Fruit fly (Drosophila melanogaster) whole organism, embryonic: ENCODE measurements around the gene RpL28.
A peak's percentile ranks its signal among the peaks of the same experiment; 100 is the strongest.

Experiments used
- Blimp-1 ChIP-seq: fragments of 200-800 bp; sonication (Bioruptor generic); optimal IDR thresholded peaks from 3 replicates; lab custom pipeline; 2018; ENCODE audit warnings: missing biosample characterization, missing genetic modification characterization, mild to moderate bottlenecking, moderate library complexity, missing genetic modification reagents
- C15 ChIP-seq: fragments of 200-800 bp; sonication (Bioruptor generic); IDR thresholded peaks from 3 replicates; pipeline ENCODE4 v1.3.6; 2022; ENCODE audit warnings: missing biosample characterization, missing genetic modification characterization
- CG12071 ChIP-seq: fragments of 200-800 bp; sonication (Bioruptor generic); optimal IDR thresholded peaks from 3 replicates; lab custom pipeline; 2018; ENCODE audit warnings: missing biosample characterization, mild to moderate bottlenecking, missing genetic modification characterization
- CG12219 ChIP-seq: fragments of 200-800 bp; sonication (Bioruptor generic); optimal IDR thresholded peaks from 3 replicates; lab custom pipeline; 2018; ENCODE audit warnings: missing biosample characterization, mild to moderate bottlenecking, missing genetic modification characterization
- CG15479 ChIP-seq: fragments of 200-800 bp; sonication (Bioruptor generic); optimal IDR thresholded peaks from 3 replicates; lab custom pipeline; 2019; ENCODE audit warnings: missing biosample characterization, mild to moderate bottlenecking, missing genetic modification characterization, moderate library complexity
- CG15514 ChIP-seq: fragments of 200-800 bp; sonication (Bioruptor generic); optimal IDR thresholded peaks from 3 replicates; lab custom pipeline; 2017; ENCODE audit warnings: missing biosample characterization, missing genetic modification characterization, mild to moderate bottlenecking, moderate library complexity, missing genetic modification reagents
- CG15601 ChIP-seq: fragments of 200-800 bp; sonication (Bioruptor generic); optimal IDR thresholded peaks from 3 replicates; lab custom pipeline; 2019; ENCODE audit warnings: missing biosample characterization, mild to moderate bottlenecking, missing genetic modification characterization, moderate library complexity
- CG16779 ChIP-seq: fragments of 200-800 bp; sonication (Bioruptor generic); IDR thresholded peaks from 2 replicates; pipeline ENCODE4 v1.3.6; 2022; ENCODE audit warnings: missing biosample characterization, missing genetic modification characterization
- CG17359 ChIP-seq: fragments of 200-800 bp; sonication (Bioruptor generic); optimal IDR thresholded peaks from 3 replicates; lab custom pipeline; 2018; ENCODE audit warnings: missing biosample characterization, mild to moderate bottlenecking, missing genetic modification characterization, moderate library complexity
- CG1832 ChIP-seq: fragments of 200-800 bp; sonication (Bioruptor generic); optimal IDR thresholded peaks from 2 replicates; lab custom pipeline; 2017; ENCODE audit warnings: missing biosample characterization, mild to moderate bottlenecking, missing genetic modification characterization, inconsistent platforms
- CG18619 ChIP-seq: fragments of 200-800 bp; sonication (Bioruptor generic); optimal IDR thresholded peaks from 3 replicates; lab custom pipeline; 2017; ENCODE audit warnings: missing biosample characterization, mild to moderate bottlenecking, missing genetic modification characterization
- CG32532 ChIP-seq: fragments of 200-800 bp; sonication (Bioruptor generic); IDR thresholded peaks from 2 replicates; pipeline ENCODE4 v1.3.6; 2022; ENCODE audit warnings: missing biosample characterization, missing genetic modification characterization
- CG42726 ChIP-seq: fragments of 200-800 bp; sonication (Bioruptor generic); IDR thresholded peaks from 2 replicates; pipeline ENCODE4 v1.3.6; 2022; ENCODE audit warnings: missing biosample characterization, missing genetic modification characterization; ENCODE audit not compliant: partially characterized antibody
- CG4360 ChIP-seq: fragments of 200-800 bp; sonication (Bioruptor generic); IDR thresholded peaks from 2 replicates; pipeline ENCODE4 v1.3.6; 2022; ENCODE audit warnings: missing biosample characterization, missing genetic modification characterization
- CG4617 ChIP-seq: fragments of 200-800 bp; sonication (Bioruptor generic); optimal IDR thresholded peaks from 3 replicates; lab custom pipeline; 2016; ENCODE audit warnings: missing biosample characterization, missing genetic modification characterization, borderline replicate concordance
- CG5245 ChIP-seq: fragments of 200-800 bp; sonication (Bioruptor generic); optimal IDR thresholded peaks from 3 replicates; lab custom pipeline; 2016; ENCODE audit warnings: missing biosample characterization, missing genetic modification characterization
- CG7786 ChIP-seq: fragments of 200-800 bp; sonication (Bioruptor generic); optimal IDR thresholded peaks from 2 replicates; lab custom pipeline; 2016; ENCODE audit warnings: missing biosample characterization, missing genetic modification characterization
- CG7963 ChIP-seq: fragments of 200-800 bp; sonication (Bioruptor generic); IDR thresholded peaks from 3 replicates; pipeline ENCODE4 v1.3.6; 2022; ENCODE audit warnings: missing biosample characterization, missing genetic modification characterization; ENCODE audit not compliant: partially characterized antibody
- Dad ChIP-seq: fragments of 200-800 bp; sonication (Bioruptor generic); optimal IDR thresholded peaks from 3 replicates; lab custom pipeline; 2016; ENCODE audit warnings: missing biosample characterization, missing genetic modification characterization
- Fer2 ChIP-seq: fragments of 200-800 bp; sonication (Bioruptor generic); optimal IDR thresholded peaks from 2 replicates; lab custom pipeline; 2018; ENCODE audit warnings: missing biosample characterization, mild to moderate bottlenecking, missing genetic modification characterization, moderate library complexity
- HLH4C ChIP-seq: fragments of 200-800 bp; sonication (Bioruptor generic); IDR thresholded peaks from 3 replicates; pipeline ENCODE4 v1.3.6; 2022; ENCODE audit warnings: missing biosample characterization, missing genetic modification characterization; ENCODE audit not compliant: partially characterized antibody
- Hey ChIP-seq: fragments of 200-800 bp; sonication (Bioruptor generic); optimal IDR thresholded peaks from 3 replicates; lab custom pipeline; 2018; ENCODE audit warnings: missing biosample characterization, mild to moderate bottlenecking, missing genetic modification characterization
- Hmr ChIP-seq: fragments of 200-800 bp; sonication (Bioruptor generic); optimal IDR thresholded peaks from 3 replicates; lab custom pipeline; 2017; ENCODE audit warnings: mild to moderate bottlenecking, missing biosample characterization, missing genetic modification reagents, missing genetic modification characterization
- Lim3 ChIP-seq: fragments of 200-800 bp; sonication (Bioruptor generic); IDR thresholded peaks from 2 replicates; pipeline ENCODE4 v1.3.6; 2022; ENCODE audit warnings: missing biosample characterization, missing genetic modification characterization
- Max ChIP-seq: fragments of 200-800 bp; sonication (Bioruptor generic); optimal IDR thresholded peaks from 2 replicates; lab custom pipeline; 2016; ENCODE audit warnings: missing biosample characterization, mild to moderate bottlenecking, missing genetic modification characterization
- PHDP ChIP-seq: fragments of 200-800 bp; sonication (Bioruptor generic); optimal IDR thresholded peaks from 3 replicates; lab custom pipeline; 2018; ENCODE audit warnings: missing biosample characterization, mild to moderate bottlenecking, missing genetic modification characterization, moderate library complexity
- Scr ChIP-seq: fragments of 200-800 bp; sonication (Bioruptor generic); IDR thresholded peaks from 2 replicates; pipeline ENCODE4 v1.3.6; 2022; ENCODE audit warnings: missing biosample characterization, missing genetic modification characterization; ENCODE audit not compliant: partially characterized antibody
- Six4 ChIP-seq: fragments of 200-800 bp; sonication (Bioruptor generic); optimal IDR thresholded peaks from 2 replicates; lab custom pipeline; 2016; ENCODE audit warnings: missing biosample characterization, missing genetic modification characterization
- Ssrp ChIP-seq: fragments of 200-800 bp; sonication (Bioruptor generic); optimal IDR thresholded peaks from 2 replicates; lab custom pipeline; 2018; ENCODE audit warnings: missing biosample characterization, mild to moderate bottlenecking, missing genetic modification characterization, moderate library complexity
- Tbp ChIP-seq: fragments of >200 bp; optimal IDR thresholded peaks from 2 replicates; lab custom pipeline; 2018; ENCODE audit warnings: missing biosample characterization, missing genetic modification characterization
- YL-1 ChIP-seq: fragments of 200-800 bp; sonication (Bioruptor generic); optimal IDR thresholded peaks from 3 replicates; lab custom pipeline; 2017; ENCODE audit warnings: missing biosample characterization, mild to moderate bottlenecking, missing genetic modification characterization
- ato ChIP-seq: fragments of 200-800 bp; sonication (Bioruptor generic); IDR thresholded peaks from 2 replicates; pipeline ENCODE4 v1.3.6; 2022; ENCODE audit warnings: missing biosample characterization, missing genetic modification characterization; ENCODE audit not compliant: partially characterized antibody
- bcd ChIP-seq: fragments of 200-800 bp; sonication (Bioruptor generic); optimal IDR thresholded peaks from 2 replicates; lab custom pipeline; 2017; ENCODE audit warnings: missing biosample characterization, mild to moderate bottlenecking, missing genetic modification characterization
- bowl ChIP-seq: fragments of 200-800 bp; sonication (Bioruptor generic); IDR thresholded peaks from 2 replicates; pipeline ENCODE4 v1.3.6; 2022; ENCODE audit warnings: missing biosample characterization, missing genetic modification characterization
- chif ChIP-seq, 2 experiments: fragments of 200-800 bp; sonication (Bioruptor generic); optimal IDR thresholded peaks; 3 replicates each; lab custom pipeline; 2016; ENCODE audit warnings: missing biosample characterization in 2 of 2, missing genetic modification characterization in 2 of 2
- corto ChIP-seq: fragments of 200-800 bp; sonication (Bioruptor generic); optimal IDR thresholded peaks from 2 replicates; lab custom pipeline; 2016; ENCODE audit warnings: missing biosample characterization, mild to moderate bottlenecking, missing genetic modification characterization, moderate library complexity
- en ChIP-seq: fragments of 200-800 bp; sonication (Bioruptor generic); optimal IDR thresholded peaks from 2 replicates; lab custom pipeline; 2016; ENCODE audit warnings: missing biosample characterization, missing genetic modification characterization
- fd3F ChIP-seq: fragments of 200-800 bp; sonication (Bioruptor generic); optimal IDR thresholded peaks from 2 replicates; lab custom pipeline; 2018; ENCODE audit warnings: missing biosample characterization, mild to moderate bottlenecking, missing genetic modification characterization, moderate library complexity
- hth ChIP-seq: fragments of >200 bp; optimal IDR thresholded peaks from 2 replicates; lab custom pipeline; 2017; ENCODE audit warnings: inconsistent platforms
- ken ChIP-seq: fragments of 200-800 bp; sonication (Bioruptor generic); IDR thresholded peaks from 3 replicates; pipeline ENCODE4 v1.3.6; 2022; ENCODE audit warnings: missing biosample characterization, missing genetic modification characterization
- mirr ChIP-seq: fragments of 200-800 bp; sonication (Bioruptor generic); optimal IDR thresholded peaks from 3 replicates; lab custom pipeline; 2018; ENCODE audit warnings: missing biosample characterization, mild to moderate bottlenecking, missing genetic modification characterization
- phol ChIP-seq: fragments of 200-800 bp; sonication (Bioruptor generic); optimal IDR thresholded peaks from 3 replicates; lab custom pipeline; 2018; ENCODE audit warnings: missing biosample characterization, mild to moderate bottlenecking, missing genetic modification characterization, moderate library complexity
- pzg ChIP-seq: fragments of 200-800 bp; sonication (Bioruptor generic); optimal IDR thresholded peaks from 3 replicates; lab custom pipeline; 2018; ENCODE audit warnings: missing biosample characterization, mild to moderate bottlenecking, missing genetic modification characterization, moderate library complexity
- row ChIP-seq: fragments of 200-800 bp; sonication (Bioruptor generic); IDR thresholded peaks from 3 replicates; pipeline ENCODE4 v1.3.6; 2022; ENCODE audit warnings: missing biosample characterization, missing genetic modification characterization
- run ChIP-seq: fragments of 200-800 bp; sonication (Bioruptor generic); optimal IDR thresholded peaks from 3 replicates; lab custom pipeline; 2018; ENCODE audit warnings: missing biosample characterization, mild to moderate bottlenecking, missing genetic modification characterization
- sim ChIP-seq: fragments of 200-800 bp; sonication (Bioruptor generic); IDR thresholded peaks from 2 replicates; pipeline ENCODE4 v1.3.6; 2022; ENCODE audit warnings: missing biosample characterization, missing genetic modification characterization
- slbo ChIP-seq: fragments of 200-800 bp; sonication (Bioruptor generic); IDR thresholded peaks from 2 replicates; pipeline ENCODE4 v1.3.6; 2022; ENCODE audit warnings: missing biosample characterization, missing genetic modification characterization
- sob ChIP-seq: fragments of 200-800 bp; sonication (Bioruptor generic); IDR thresholded peaks from 2 replicates; pipeline ENCODE4 v1.3.6; 2022; ENCODE audit warnings: missing biosample characterization, missing genetic modification characterization
- tll ChIP-seq, 2 experiments: fragments of 200-800 bp in 1 of 2; fragments of >200 bp in 1 of 2; sonication (Bioruptor generic) in 1 of 2; optimal IDR thresholded peaks; 2 replicates each; lab custom pipeline; 2017 to 2019; ENCODE audit warnings: missing biosample characterization in 2 of 2, missing genetic modification characterization in 2 of 2, mild to moderate bottlenecking in 1 of 2, moderate library complexity in 1 of 2
- zf30C ChIP-seq: fragments of 200-800 bp; sonication (Bioruptor generic); optimal IDR thresholded peaks from 3 replicates; lab custom pipeline; 2018; ENCODE audit warnings: missing biosample characterization, mild to moderate bottlenecking, missing genetic modification characterization

The RpL28 gene

DNA sequence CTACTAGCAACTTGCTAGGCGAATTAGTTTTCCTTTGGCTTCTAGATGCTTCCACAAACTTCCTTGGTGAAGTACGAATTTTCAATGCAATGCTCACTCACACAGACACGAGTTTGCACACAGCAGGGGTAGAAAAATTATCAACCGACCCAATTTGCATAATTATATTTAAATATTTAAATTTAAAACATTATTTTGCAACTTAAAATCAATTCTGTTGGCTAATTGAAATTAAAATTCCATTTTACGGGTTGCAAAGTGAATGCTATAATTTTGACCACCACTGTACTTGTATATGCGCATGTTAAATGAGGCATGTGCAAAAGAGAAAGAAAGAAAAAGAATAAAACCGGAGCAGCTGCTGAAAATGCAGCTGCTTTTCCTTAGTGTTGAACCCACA is 28.7 kb downstream of the RpL28 start (continued):
- TF ChIP-seq CG15601 (tag; lab: Kevin White, UChicago) (peak; percentile 89), ken (GFP tag; lab: Robert Waterston, UW) (peak; percentile 89), CG16779 (GFP tag; lab: Robert Waterston, UW) (peak; percentile 84; the same call in 1 of the 2 replicates), sim (GFP tag; lab: Robert Waterston, UW) (peak; percentile 92), phol (tag; lab: Kevin White, UChicago) (peak; percentile 92), mirr (peak; percentile 45), C15 (GFP tag; lab: Robert Waterston, UW) (peak; percentile 79; the same call in 2 of the 3 replicates), tll (GFP tag; optimal IDR thresholded peaks at IDR 0.05; lab: Kevin White, UChicago) (peak in 1 of 2 experiments; percentile 19), bcd (GFP tag; lab: Kevin White, UChicago) (peak; percentile 90), CG7786 (GFP tag; lab: Kevin White, UChicago) (no peak), Dad (GFP tag; lab: Kevin White, UChicago) (peak; percentile 58), Lim3 (GFP tag; lab: Robert Waterston, UW) (peak; percentile 55), CG15479 (GFP tag; lab: Kevin White, UChicago) (peak; percentile 43), CG17359 (tag; lab: Kevin White, UChicago) (peak; percentile 98), CG18619 (GFP tag; lab: Kevin White, UChicago) (peak; percentile 90), HLH4C (GFP tag; lab: Robert Waterston, UW) (no peak), CG1832 (GFP tag; lab: Kevin White, UChicago) (no peak), Max (GFP tag; lab: Kevin White, UChicago) (peak; percentile 86), slbo (peak; percentile 94), sob (peak; percentile 95), CG15514 (GFP tag; lab: Kevin White, UChicago) (peak; percentile 88), Scr (GFP tag; lab: Robert Waterston, UW) (no peak), ato (GFP tag; lab: Robert Waterston, UW) (no peak), zf30C (GFP tag; lab: Kevin White, UChicago) (no peak), CG4617 (GFP tag; lab: Kevin White, UChicago) (peak; percentile 61), CG12071 (GFP tag; lab: Kevin White, UChicago) (peak; percentile 91), Hmr (peak; percentile 94), bowl (GFP tag; lab: Robert Waterston, UW) (peak; percentile 83; the same call in 1 of the 2 replicates), run (tag; lab: Kevin White, UChicago) (peak; percentile 89), Ssrp (tag; lab: Kevin White, UChicago) (peak; percentile 91), CG4360 (GFP tag; lab: Robert Waterston, UW) (peak; percentile 71), Blimp-1 (GFP tag; lab: Kevin White, UChicago) (peak; percentile 90), CG42726 (GFP tag; lab: Robert Waterston, UW) (no peak), pzg (GFP tag; lab: Kevin White, UChicago) (peak; percentile 12), hth (lab: Kevin White, UChicago) (no peak), CG32532 (GFP tag; lab: Robert Waterston, UW) (peak; percentile 94), chif (GFP tag; optimal IDR thresholded peaks at IDR 0.05; lab: Kevin White, UChicago) (peak; percentile 47 to 57), fd3F (peak; percentile 91), PHDP (peak; percentile 95), YL-1 (GFP tag; lab: Kevin White, UChicago) (peak; percentile 74), corto (peak; percentile 93), en (GFP tag; lab: Kevin White, UChicago) (peak; percentile 24), CG5245 (GFP tag; lab: Kevin White, UChicago) (peak; percentile 87), CG7963 (no peak), row (GFP tag; lab: Robert Waterston, UW) (peak; percentile 95), Hey (no peak), Fer2 (tag; lab: Kevin White, UChicago) (peak; percentile 77), Six4 (GFP tag; lab: Kevin White, UChicago) (peak; percentile 91), CG12219 (GFP tag; lab: Kevin White, UChicago) (peak; percentile 92), Tbp (GFP tag; lab: Kevin White, UChicago) (no peak)
